Fruit fly (Drosophila melanogaster) whole organism, embryonic: Measurements from ENCODE around the gene Arpc1.

Source experiments
- Ada2b ChIP-seq: fragments of 200-800 bp; sonication (Bioruptor generic); IDR thresholded peaks from 2 replicates; pipeline ENCODE4 v1.3.6; 2022; ENCODE audit warnings: missing biosample characterization, missing genetic modification characterization
- B-H1 ChIP-seq: fragments of 200-800 bp; sonication (Bioruptor generic); IDR thresholded peaks from 3 replicates; pipeline ENCODE4 v1.3.6; 2022; ENCODE audit warnings: missing biosample characterization, missing genetic modification characterization
- CG11398 ChIP-seq: fragments of 200-800 bp; sonication (Bioruptor generic); optimal IDR thresholded peaks from 2 replicates; lab custom pipeline; 2016; ENCODE audit warnings: missing biosample characterization, missing genetic modification characterization
- CG11504 ChIP-seq: fragments of 200-800 bp; sonication (Bioruptor generic); optimal IDR thresholded peaks from 3 replicates; lab custom pipeline; 2019; ENCODE audit warnings: missing biosample characterization, mild to moderate bottlenecking, missing genetic modification characterization, moderate library complexity
- CG11695 ChIP-seq: fragments of 200-800 bp; sonication (Bioruptor generic); IDR thresholded peaks from 3 replicates; pipeline ENCODE4 v1.3.6; 2022; ENCODE audit warnings: missing biosample characterization, missing genetic modification characterization
- CG12071 ChIP-seq: fragments of 200-800 bp; sonication (Bioruptor generic); optimal IDR thresholded peaks from 3 replicates; lab custom pipeline; 2018; ENCODE audit warnings: missing biosample characterization, mild to moderate bottlenecking, missing genetic modification characterization
- CG12219 ChIP-seq: fragments of 200-800 bp; sonication (Bioruptor generic); optimal IDR thresholded peaks from 3 replicates; lab custom pipeline; 2018; ENCODE audit warnings: missing biosample characterization, mild to moderate bottlenecking, missing genetic modification characterization
- CG13123 ChIP-seq: fragments of 200-800 bp; sonication (Bioruptor generic); optimal IDR thresholded peaks from 2 replicates; lab custom pipeline; 2016; ENCODE audit warnings: missing biosample characterization, missing genetic modification characterization
- CG15269 ChIP-seq: fragments of 200-800 bp; sonication (Bioruptor generic); optimal IDR thresholded peaks from 2 replicates; lab custom pipeline; 2018; ENCODE audit warnings: missing biosample characterization, mild to moderate bottlenecking, missing genetic modification characterization, moderate library complexity
- CG32532 ChIP-seq: fragments of 200-800 bp; sonication (Bioruptor generic); IDR thresholded peaks from 2 replicates; pipeline ENCODE4 v1.3.6; 2022; ENCODE audit warnings: missing biosample characterization, missing genetic modification characterization
- CG34224 ChIP-seq: fragments of 200-800 bp; sonication (Bioruptor generic); IDR thresholded peaks from 3 replicates; pipeline ENCODE4 v1.3.6; 2022; ENCODE audit warnings: missing biosample characterization, missing genetic modification characterization; ENCODE audit not compliant: partially characterized antibody
- CG42726 ChIP-seq: fragments of 200-800 bp; sonication (Bioruptor generic); IDR thresholded peaks from 2 replicates; pipeline ENCODE4 v1.3.6; 2022; ENCODE audit warnings: missing biosample characterization, missing genetic modification characterization; ENCODE audit not compliant: partially characterized antibody
- CG4424 ChIP-seq: fragments of 200-800 bp; sonication (Bioruptor generic); optimal IDR thresholded peaks from 3 replicates; lab custom pipeline; 2016; ENCODE audit warnings: missing biosample characterization, missing genetic modification characterization
- CG4820 ChIP-seq: fragments of 200-800 bp; sonication (Bioruptor generic); optimal IDR thresholded peaks from 3 replicates; lab custom pipeline; 2016; ENCODE audit warnings: missing biosample characterization, missing genetic modification characterization
- CG4854 ChIP-seq: fragments of 200-800 bp; sonication (Bioruptor generic); optimal IDR thresholded peaks from 2 replicates; lab custom pipeline; 2016; ENCODE audit warnings: missing biosample characterization, missing genetic modification characterization, inconsistent platforms
- CG8388 ChIP-seq: fragments of 200-800 bp; sonication (Bioruptor generic); optimal IDR thresholded peaks from 2 replicates; lab custom pipeline; 2019; ENCODE audit warnings: missing biosample characterization, mild to moderate bottlenecking, missing genetic modification characterization, moderate library complexity
- CG8924 ChIP-seq: fragments of 200-800 bp; optimal IDR thresholded peaks from 3 replicates; lab custom pipeline; 2019; ENCODE audit warnings: missing biosample characterization, mild to moderate bottlenecking, missing genetic modification characterization, moderate library complexity
- CG8944 ChIP-seq: fragments of 200-800 bp; sonication (Bioruptor generic); optimal IDR thresholded peaks from 3 replicates; lab custom pipeline; 2016; ENCODE audit warnings: missing biosample characterization, missing genetic modification characterization
- CG9437 ChIP-seq: fragments of 200-800 bp; sonication (Bioruptor generic); optimal IDR thresholded peaks from 2 replicates; lab custom pipeline; 2018; ENCODE audit warnings: missing biosample characterization, mild to moderate bottlenecking, missing genetic modification characterization
- CG9817 ChIP-seq: fragments of 200-800 bp; sonication (Bioruptor generic); optimal IDR thresholded peaks from 2 replicates; lab custom pipeline; 2018; ENCODE audit warnings: missing biosample characterization, mild to moderate bottlenecking, missing genetic modification characterization, moderate library complexity
- CoRest ChIP-seq: fragments of 200-800 bp; sonication (Bioruptor generic); optimal IDR thresholded peaks from 3 replicates; lab custom pipeline; 2018; ENCODE audit warnings: missing biosample characterization, mild to moderate bottlenecking, missing genetic modification characterization, moderate library complexity
- Dip2 ChIP-seq: fragments of 200-800 bp; sonication (Bioruptor generic); IDR thresholded peaks from 2 replicates; pipeline ENCODE4 v1.3.6; 2022; ENCODE audit warnings: missing biosample characterization, missing genetic modification characterization
- Fer3 ChIP-seq: fragments of 200-800 bp; sonication (Bioruptor generic); optimal IDR thresholded peaks from 2 replicates; lab custom pipeline; 2018; ENCODE audit warnings: missing biosample characterization, mild to moderate bottlenecking, missing genetic modification characterization, moderate library complexity
- HHEX ChIP-seq: fragments of 200-800 bp; sonication (Bioruptor generic); optimal IDR thresholded peaks from 3 replicates; lab custom pipeline; 2017; ENCODE audit warnings: missing biosample characterization, mild to moderate bottlenecking, missing genetic modification characterization, missing genetic modification reagents
- Stat92E ChIP-seq, 3 experiments: fragments of >200 bp in 2 of 3; fragments of 200-800 bp in 1 of 3; sonication (Bioruptor generic) in 1 of 3; optimal IDR thresholded peaks; 2 replicates each; lab custom pipeline; 2017 to 2019; ENCODE audit warnings: missing biosample characterization in 3 of 3, missing genetic modification characterization in 3 of 3, mild to moderate bottlenecking in 1 of 3, moderate library complexity in 1 of 3
- ac ChIP-seq: fragments of 200-800 bp; sonication (Bioruptor generic); optimal IDR thresholded peaks from 3 replicates; lab custom pipeline; 2017; ENCODE audit warnings: missing biosample characterization, mild to moderate bottlenecking, missing genetic modification characterization
- amos ChIP-seq: fragments of 200-800 bp; sonication (Bioruptor generic); IDR thresholded peaks from 2 replicates; pipeline ENCODE4 v1.3.6; 2022; ENCODE audit warnings: missing biosample characterization, missing genetic modification characterization; ENCODE audit not compliant: partially characterized antibody
- ara ChIP-seq: fragments of 200-800 bp; sonication (Bioruptor generic); IDR thresholded peaks from 2 replicates; pipeline ENCODE4 v1.3.6; 2022; ENCODE audit warnings: missing biosample characterization, missing genetic modification characterization
- caup ChIP-seq: fragments of 200-800 bp; sonication (Bioruptor generic); optimal IDR thresholded peaks from 3 replicates; lab custom pipeline; 2017; ENCODE audit warnings: missing biosample characterization, mild to moderate bottlenecking, missing genetic modification characterization, moderate library complexity; ENCODE audit not compliant: severe bottlenecking
- chinmo ChIP-seq: fragments of 200-800 bp; sonication (Bioruptor generic); IDR thresholded peaks from 4 replicates; pipeline ENCODE4 v1.3.6; 2022; ENCODE audit warnings: missing biosample characterization, missing genetic modification characterization; ENCODE audit not compliant: partially characterized antibody
- chm ChIP-seq: fragments of 200-800 bp; sonication (Bioruptor generic); IDR thresholded peaks from 2 replicates; pipeline ENCODE4 v1.3.6; 2022; ENCODE audit warnings: missing biosample characterization, missing genetic modification characterization
- croc ChIP-seq: fragments of 200-800 bp; sonication (Bioruptor generic); conservative IDR thresholded peaks from 3 replicates; pipeline ENCODE4 v1.3.6; 2022; ENCODE audit warnings: missing biosample characterization, missing genetic modification characterization
- dimm ChIP-seq: fragments of 200-800 bp; sonication (Bioruptor generic); IDR thresholded peaks from 2 replicates; pipeline ENCODE4 v1.3.6; 2022; ENCODE audit warnings: missing biosample characterization, missing genetic modification characterization
- dmrt99B ChIP-seq: fragments of 200-800 bp; sonication (Bioruptor generic); optimal IDR thresholded peaks from 2 replicates; lab custom pipeline; 2018; ENCODE audit warnings: missing biosample characterization, mild to moderate bottlenecking, missing genetic modification characterization, moderate library complexity
- eve ChIP-seq, 2 experiments: fragments of >200 bp; optimal IDR thresholded peaks; 2 replicates each; lab custom pipeline; 2017; ENCODE audit warnings: missing biosample characterization in 2 of 2, missing genetic modification characterization in 2 of 2
- h ChIP-seq: fragments of >200 bp; optimal IDR thresholded peaks from 2 replicates; lab custom pipeline; 2017
- insv ChIP-seq, 2 experiments: fragments of 200-800 bp; sonication (Bioruptor generic); optimal IDR thresholded peaks; 3 replicates each; lab custom pipeline; 2016 to 2018; ENCODE audit warnings: missing biosample characterization in 2 of 2, missing genetic modification characterization in 2 of 2
- jing ChIP-seq: fragments of 200-800 bp; sonication (Bioruptor generic); optimal IDR thresholded peaks from 2 replicates; lab custom pipeline; 2018; ENCODE audit warnings: missing biosample characterization, mild to moderate bottlenecking, missing genetic modification characterization
- lab ChIP-seq: fragments of 200-800 bp; sonication (Bioruptor generic); optimal IDR thresholded peaks from 3 replicates; lab custom pipeline; 2017; ENCODE audit warnings: missing biosample characterization, missing genetic modification characterization, mild to moderate bottlenecking, moderate library complexity, missing genetic modification reagents
- nom ChIP-seq: fragments of 200-800 bp; sonication (Bioruptor generic); optimal IDR thresholded peaks from 2 replicates; lab custom pipeline; 2017; ENCODE audit warnings: missing biosample characterization, missing genetic modification characterization, mild to moderate bottlenecking, moderate library complexity, missing genetic modification reagents
- oc ChIP-seq: fragments of 200-800 bp; sonication (Bioruptor generic); optimal IDR thresholded peaks from 2 replicates; lab custom pipeline; 2018; ENCODE audit warnings: missing biosample characterization, mild to moderate bottlenecking, missing genetic modification characterization, moderate library complexity
- pan ChIP-seq, 4 experiments: fragments of >200 bp in 3 of 4; fragments of 200-800 bp in 1 of 4; sonication (Bioruptor generic) in 1 of 4; optimal IDR thresholded peaks in 3 of 4; IDR thresholded peaks in 1 of 4; 2 replicates each; pipeline versions ENCODE4 v1.3.6 to Lab custom; 2017 to 2022; ENCODE audit warnings: missing biosample characterization in 2 of 4, missing genetic modification characterization in 2 of 4, mixed read lengths in 1 of 4
- peb ChIP-seq: fragments of 200-800 bp; sonication (Bioruptor generic); IDR thresholded peaks from 2 replicates; pipeline ENCODE4 v1.3.6; 2022; ENCODE audit warnings: missing biosample characterization, missing genetic modification characterization
- ranshi ChIP-seq: fragments of 200-800 bp; sonication (Bioruptor generic); IDR thresholded peaks from 2 replicates; pipeline ENCODE4 v1.3.6; 2022; ENCODE audit warnings: missing biosample characterization, missing genetic modification characterization
- repo ChIP-seq: fragments of 200-800 bp; sonication (Bioruptor generic); optimal IDR thresholded peaks from 2 replicates; lab custom pipeline; 2016; ENCODE audit warnings: missing biosample characterization, missing genetic modification characterization
- rib ChIP-seq: fragments of 200-800 bp; sonication (Bioruptor generic); IDR thresholded peaks from 2 replicates; pipeline ENCODE4 v1.3.6; 2022; ENCODE audit warnings: missing biosample characterization, missing genetic modification characterization
- ro ChIP-seq: fragments of 200-800 bp; sonication (Bioruptor generic); IDR thresholded peaks from 2 replicates; pipeline ENCODE4 v1.3.6; 2022; ENCODE audit warnings: missing biosample characterization, missing genetic modification characterization
- slbo ChIP-seq: fragments of 200-800 bp; sonication (Bioruptor generic); IDR thresholded peaks from 2 replicates; pipeline ENCODE4 v1.3.6; 2022; ENCODE audit warnings: missing biosample characterization, missing genetic modification characterization
- wek ChIP-seq: fragments of 200-800 bp; sonication (Bioruptor generic); optimal IDR thresholded peaks from 3 replicates; lab custom pipeline; 2018; ENCODE audit warnings: missing biosample characterization, mild to moderate bottlenecking, missing genetic modification characterization, moderate library complexity

Arpc1 gene

dm6 chr2L:13878801-13879200 is 49.3 kb upstream of the Arpc1 start (continued):
- TF ChIP-seq slbo (0 out of 2 replicates have a peak, but pooled peaks have one; percentile 25), pan (optimal IDR thresholded peaks at IDR 0.05; lab: Kevin White, UChicago) (no peak), pan (GFP tag; optimal IDR thresholded peaks at IDR 0.05 in 1 of 2, IDR thresholded peaks at IDR 0.05 in 1 of 2) (peak in 1 of 2 experiments; percentile 51), CG42726 (GFP tag; lab: Robert Waterston, UW) (peak; percentile 88), CG15269 (tag; lab: Kevin White, UChicago) (peak; percentile 21), ranshi (GFP tag; lab: Robert Waterston, UW) (no peak; the same call in 1 of the 2 replicates), Ada2b (GFP tag; lab: Robert Waterston, UW) (0 out of 2 replicates have a peak, but pooled peaks have one; percentile 13), eve (GFP tag; optimal IDR thresholded peaks at IDR 0.05; lab: Kevin White, UChicago) (peak in 1 of 2 experiments; percentile 7), CG11398 (GFP tag; lab: Kevin White, UChicago) (peak; percentile 19), h (no peak), oc (tag; lab: Kevin White, UChicago) (peak; percentile 46), repo (peak; percentile 5), CG12071 (GFP tag; lab: Kevin White, UChicago) (peak; percentile 56), CG9817 (tag; lab: Kevin White, UChicago) (no peak), CG8944 (GFP tag; lab: Kevin White, UChicago) (no peak), CG4424 (GFP tag; lab: Kevin White, UChicago) (peak; percentile 22), ac (GFP tag; lab: Kevin White, UChicago) (peak; percentile 62), CG11504 (tag; lab: Kevin White, UChicago) (peak; percentile 8), CG8388 (GFP tag; lab: Kevin White, UChicago) (no peak), jing (GFP tag; lab: Kevin White, UChicago) (no peak), chinmo (GFP tag; lab: Robert Waterston, UW) (peak; percentile 85; the same call in 3 of the 4 replicates), CG11695 (0 out of 3 replicates have a peak, but pooled peaks have one; percentile 46), caup (peak; percentile 27), dimm (GFP tag; lab: Robert Waterston, UW) (no peak), CG4854 (peak; percentile 52), rib (GFP tag; lab: Robert Waterston, UW) (peak; percentile 55; the same call in 1 of the 2 replicates), insv (GFP tag; optimal IDR thresholded peaks at IDR 0.05; lab: Kevin White, UChicago) (no peak), ara (GFP tag; lab: Robert Waterston, UW) (0 out of 2 replicates have a peak, but pooled peaks have one; percentile 8), CG12219 (GFP tag; lab: Kevin White, UChicago) (peak; percentile 15), CoRest (tag; lab: Kevin White, UChicago) (no peak), amos (GFP tag; lab: Robert Waterston, UW) (peak; percentile 66; the same call in 1 of the 2 replicates), CG13123 (no peak), nom (GFP tag; lab: Kevin White, UChicago) (peak; percentile 30), dmrt99B (no peak), croc (GFP tag; lab: Robert Waterston, UW) (no peak), B-H1 (GFP tag; lab: Robert Waterston, UW) (no peak; the same call in 2 of the 3 replicates), CG8924 (tag; lab: Kevin White, UChicago) (peak; percentile 15), chm (GFP tag; lab: Robert Waterston, UW) (peak; percentile 90), CG32532 (0 out of 2 replicates have a peak, but pooled peaks have one; percentile 18), Fer3 (peak; percentile 15), Stat92E (GFP tag; optimal IDR thresholded peaks at IDR 0.05; lab: Kevin White, UChicago) (peak in 1 of 3 experiments; percentile 47), CG34224 (GFP tag; lab: Robert Waterston, UW) (peak; percentile 19; the same call in 1 of the 3 replicates), ro (GFP tag; lab: Robert Waterston, UW) (no peak), CG4820 (no peak), Dip2 (GFP tag; lab: Robert Waterston, UW) (no peak), peb (GFP tag; lab: Robert Waterston, UW) (no peak), lab (peak; percentile 61), CG9437 (GFP tag; lab: Kevin White, UChicago) (no peak), wek (GFP tag; lab: Kevin White, UChicago) (peak; percentile 34), HHEX (peak; percentile 60)
